Worm (Caenorhabditis elegans) whole organism, L3 larva: ENCODE data around the gene F38A1.13.
A peak's percentile ranks its signal among the peaks of the same experiment; 100 is the strongest.

Source experiments
- R02D3.7 ChIP-seq: fragments of 150-350 bp; optimal IDR thresholded peaks from 2 replicates; lab custom pipeline; 2014; ENCODE audit warnings: missing biosample characterization, missing genetic modification characterization
- ZK546.5 ChIP-seq: sonication (generic microtip); optimal IDR thresholded peaks from 2 replicates; lab custom pipeline; 2017; ENCODE audit warnings: missing biosample characterization, missing genetic modification characterization
- aly-2 ChIP-seq: fragments of 150-350 bp; optimal IDR thresholded peaks from 2 replicates; lab custom pipeline; 2014; ENCODE audit warnings: missing biosample characterization, missing genetic modification characterization
- ama-1 ChIP-seq: fragments of 150-350 bp; optimal IDR thresholded peaks from 2 replicates; lab custom pipeline; 2018
- ceh-16 ChIP-seq: sonication (generic microtip); optimal IDR thresholded peaks from 2 replicates; lab custom pipeline; 2017; ENCODE audit warnings: missing biosample characterization, missing genetic modification characterization
- ceh-28 ChIP-seq: fragments of 150-350 bp; optimal IDR thresholded peaks from 2 replicates; lab custom pipeline; 2014; ENCODE audit warnings: missing biosample characterization, missing genetic modification reagents, missing genetic modification characterization
- ceh-82 ChIP-seq: fragments of 150-350 bp; optimal IDR thresholded peaks from 2 replicates; lab custom pipeline; 2014; ENCODE audit warnings: missing biosample characterization, missing genetic modification characterization
- ceh-9 ChIP-seq: sonication (generic microtip); optimal IDR thresholded peaks from 2 replicates; lab custom pipeline; 2018; ENCODE audit warnings: missing biosample characterization, missing genetic modification characterization
- daf-12 ChIP-seq: fragments of 150-350 bp; optimal IDR thresholded peaks from 2 replicates; lab custom pipeline; 2014; ENCODE audit warnings: missing biosample characterization, missing genetic modification reagents, missing genetic modification characterization
- egl-27 ChIP-seq: sonication (generic microtip); optimal IDR thresholded peaks from 4 replicates; lab custom pipeline; 2017; ENCODE audit warnings: missing biosample characterization, missing genetic modification reagents, missing genetic modification characterization
- egl-5 ChIP-seq: fragments of 150-350 bp; optimal IDR thresholded peaks from 2 replicates; lab custom pipeline; 2017; ENCODE audit warnings: missing biosample characterization, missing genetic modification reagents, missing genetic modification characterization, inconsistent platforms
- elt-2 ChIP-seq: sonication (generic microtip); optimal IDR thresholded peaks from 2 replicates; lab custom pipeline; 2016; ENCODE audit warnings: missing genetic modification reagents, mild to moderate bottlenecking, missing genetic modification characterization, missing compliant biosample characterization
- elt-3 ChIP-seq, 3 experiments: fragments of 150-350 bp in 1 of 3; sonication (generic microtip) in 2 of 3; optimal IDR thresholded peaks; 2 replicates in 2 of 3; 4 replicates in 1 of 3; lab custom pipeline; 2014 to 2017; ENCODE audit warnings: missing biosample characterization in 3 of 3, missing genetic modification characterization in 3 of 3
- eor-1 ChIP-seq, 2 experiments: fragments of 150-350 bp; optimal IDR thresholded peaks; 2 replicates each; lab custom pipeline; 2014 to 2018; ENCODE audit warnings: missing biosample characterization in 2 of 2, missing genetic modification characterization in 2 of 2
- fkh-2 ChIP-seq: fragments of 150-350 bp; optimal IDR thresholded peaks from 2 replicates; lab custom pipeline; 2014; ENCODE audit warnings: missing biosample characterization, missing genetic modification reagents, missing genetic modification characterization
- hmg-11 ChIP-seq: sonication (generic microtip); optimal IDR thresholded peaks from 2 replicates; lab custom pipeline; 2016; ENCODE audit warnings: missing genetic modification characterization, missing compliant biosample characterization
- jun-1 ChIP-seq: fragments of 150-350 bp; optimal IDR thresholded peaks from 2 replicates; lab custom pipeline; 2014; ENCODE audit warnings: missing biosample characterization, missing genetic modification reagents, missing genetic modification characterization
- lin-15B ChIP-seq: fragments of 150-350 bp; optimal IDR thresholded peaks from 2 replicates; lab custom pipeline; 2014; ENCODE audit warnings: missing biosample characterization, missing genetic modification characterization
- lin-39 ChIP-seq: fragments of 150-350 bp; optimal IDR thresholded peaks from 2 replicates; lab custom pipeline; 2018; ENCODE audit warnings: missing biosample characterization, missing genetic modification reagents, missing genetic modification characterization
- lsy-12 ChIP-seq: sonication (generic microtip); optimal IDR thresholded peaks from 2 replicates; lab custom pipeline; 2016; ENCODE audit warnings: mild to moderate bottlenecking, missing genetic modification characterization, missing compliant biosample characterization
- mdl-1 ChIP-seq: fragments of 150-350 bp; optimal IDR thresholded peaks from 2 replicates; lab custom pipeline; 2014; ENCODE audit warnings: missing biosample characterization, missing genetic modification characterization
- nhr-11 ChIP-seq: fragments of 150-350 bp; optimal IDR thresholded peaks from 2 replicates; lab custom pipeline; 2014; ENCODE audit warnings: missing biosample characterization, missing genetic modification characterization
- nhr-23 ChIP-seq: fragments of 150-350 bp; optimal IDR thresholded peaks from 2 replicates; lab custom pipeline; 2014; ENCODE audit warnings: missing biosample characterization, missing genetic modification reagents, missing genetic modification characterization
- nhr-237 ChIP-seq: fragments of 150-350 bp; optimal IDR thresholded peaks from 2 replicates; lab custom pipeline; 2014; ENCODE audit warnings: missing biosample characterization, missing genetic modification characterization
- nhr-25 ChIP-seq: sonication (generic microtip); optimal IDR thresholded peaks from 2 replicates; lab custom pipeline; 2017; ENCODE audit warnings: missing biosample characterization, missing genetic modification characterization
- nhr-28 ChIP-seq: fragments of 150-350 bp; optimal IDR thresholded peaks from 2 replicates; lab custom pipeline; 2014; ENCODE audit warnings: missing biosample characterization, missing genetic modification characterization
- nhr-43 ChIP-seq: sonication (generic microtip); optimal IDR thresholded peaks from 2 replicates; lab custom pipeline; 2016; ENCODE audit warnings: mild to moderate bottlenecking, missing genetic modification characterization, missing compliant biosample characterization; ENCODE audit not compliant: poor library complexity, severe bottlenecking
- nhr-76 ChIP-seq: fragments of 150-350 bp; sonication (generic microtip); optimal IDR thresholded peaks from 5 replicates; lab custom pipeline; 2014; ENCODE audit warnings: missing biosample characterization, missing genetic modification characterization
- nhr-77 ChIP-seq: fragments of 150-350 bp; optimal IDR thresholded peaks from 2 replicates; lab custom pipeline; 2014; ENCODE audit warnings: missing biosample characterization, missing genetic modification characterization
- pha-4 ChIP-seq: fragments of 150-350 bp; optimal IDR thresholded peaks from 2 replicates; lab custom pipeline; 2014; ENCODE audit warnings: missing biosample characterization, missing genetic modification reagents, missing genetic modification characterization
- pqm-1 ChIP-seq: fragments of 150-350 bp; optimal IDR thresholded peaks from 2 replicates; lab custom pipeline; 2017; ENCODE audit warnings: missing biosample characterization, missing genetic modification characterization, inconsistent platforms
- sea-2 ChIP-seq: fragments of 150-350 bp; sonication (generic microtip); optimal IDR thresholded peaks from 4 replicates; lab custom pipeline; 2014; ENCODE audit warnings: missing biosample characterization, missing genetic modification reagents, missing genetic modification characterization
- skn-1 ChIP-seq: fragments of 150-350 bp; optimal IDR thresholded peaks from 2 replicates; lab custom pipeline; 2014; ENCODE audit warnings: missing biosample characterization, missing genetic modification characterization
- snpc-4 ChIP-seq: fragments of 150-350 bp; optimal IDR thresholded peaks from 2 replicates; lab custom pipeline; 2014; ENCODE audit warnings: missing biosample characterization, missing genetic modification characterization
- tbx-2 ChIP-seq: sonication (generic microtip); optimal IDR thresholded peaks from 2 replicates; lab custom pipeline; 2016; ENCODE audit warnings: mild to moderate bottlenecking, missing genetic modification characterization, missing compliant biosample characterization
- unc-62 ChIP-seq: fragments of 150-350 bp; sonication (generic microtip); optimal IDR thresholded peaks from 4 replicates; lab custom pipeline; 2014; ENCODE audit warnings: missing biosample characterization, missing genetic modification reagents, missing genetic modification characterization
- zag-1 ChIP-seq: fragments of 150-350 bp; optimal IDR thresholded peaks from 2 replicates; lab custom pipeline; 2014; ENCODE audit warnings: missing biosample characterization, missing genetic modification characterization
- ztf-11 ChIP-seq: fragments of 150-350 bp; optimal IDR thresholded peaks from 2 replicates; lab custom pipeline; 2014; ENCODE audit warnings: missing biosample characterization, missing genetic modification characterization
- ztf-4 ChIP-seq: fragments of 150-350 bp; optimal IDR thresholded peaks from 2 replicates; lab custom pipeline; 2014; ENCODE audit warnings: missing biosample characterization, missing genetic modification characterization

Gene F38A1.13

ce11 chrIV:1228675-1229130 lies 36.3 kb upstream of the F38A1.13 start, which contains the start of gene W09G12.7:
Gene W09G12.7 (plus strand): TSS chrIV:1229080.
- TF ChIP-seq pqm-1 (tag; lab: Kevin White, UChicago) (peak; percentile 54), nhr-43 (tag; lab: Kevin White, UChicago) (no peak), nhr-25 (tag; lab: Kevin White, UChicago) (no peak), pha-4 (tag; lab: Kevin White, UChicago) (peak; percentile 18), jun-1 (tag; lab: Kevin White, UChicago) (peak; percentile 27), mdl-1 (tag; lab: Kevin White, UChicago) (no peak), eor-1 (tag; optimal IDR thresholded peaks at IDR 0.05; lab: Kevin White, UChicago) (no peak), ceh-28 (tag; lab: Kevin White, UChicago) (no peak), lin-39 (no peak), fkh-2 (tag; lab: Kevin White, UChicago) (no peak), nhr-11 (no peak), R02D3.7 (tag; lab: Kevin White, UChicago) (no peak), lin-15B (tag; lab: Kevin White, UChicago) (no peak), nhr-237 (tag; lab: Kevin White, UChicago) (no peak), nhr-77 (tag; lab: Kevin White, UChicago) (no peak), ceh-82 (tag; lab: Kevin White, UChicago) (no peak), egl-5 (tag; lab: Kevin White, UChicago) (no peak), egl-27 (no peak), ztf-11 (tag; lab: Kevin White, UChicago) (no peak), zag-1 (tag; lab: Kevin White, UChicago) (no peak), snpc-4 (tag; lab: Kevin White, UChicago) (no peak), sea-2 (GFP tag; lab: Kevin White, UChicago) (no peak), lsy-12 (tag; lab: Kevin White, UChicago) (no peak), nhr-76 (tag; lab: Kevin White, UChicago) (no peak), elt-2 (peak; percentile 91), daf-12 (tag; lab: Kevin White, UChicago) (no peak), ceh-16 (tag; lab: Kevin White, UChicago) (no peak)

- TF ChIP-seq aly-2 (no peak), nhr-23 (tag; lab: Kevin White, UChicago) (no peak), jun-1 (tag; lab: Kevin White, UChicago) (no peak), ceh-82 (tag; lab: Kevin White, UChicago) (no peak), ztf-11 (tag; lab: Kevin White, UChicago) (no peak), ceh-9 (no peak), ama-1 (lab: Kevin White, UChicago) (no peak), elt-3 (tag; optimal IDR thresholded peaks at IDR 0.05; lab: Kevin White, UChicago) (no peak), fkh-2 (tag; lab: Kevin White, UChicago) (no peak), egl-27 (no peak), nhr-237 (tag; lab: Kevin White, UChicago) (no peak), ZK546.5 (no peak), nhr-11 (no peak), nhr-28 (tag; lab: Kevin White, UChicago) (no peak), R02D3.7 (tag; lab: Kevin White, UChicago) (no peak), egl-5 (tag; lab: Kevin White, UChicago) (no peak), hmg-11 (tag; lab: Kevin White, UChicago) (no peak)
Observed at ce11 chrIV:1231589-1231988, 33.4 kb upstream of the F38A1.13 start, which contains the start of gene W09G12.6. Gene W09G12.6 (plus strand): TSS chrIV:1231889.

DNA sequence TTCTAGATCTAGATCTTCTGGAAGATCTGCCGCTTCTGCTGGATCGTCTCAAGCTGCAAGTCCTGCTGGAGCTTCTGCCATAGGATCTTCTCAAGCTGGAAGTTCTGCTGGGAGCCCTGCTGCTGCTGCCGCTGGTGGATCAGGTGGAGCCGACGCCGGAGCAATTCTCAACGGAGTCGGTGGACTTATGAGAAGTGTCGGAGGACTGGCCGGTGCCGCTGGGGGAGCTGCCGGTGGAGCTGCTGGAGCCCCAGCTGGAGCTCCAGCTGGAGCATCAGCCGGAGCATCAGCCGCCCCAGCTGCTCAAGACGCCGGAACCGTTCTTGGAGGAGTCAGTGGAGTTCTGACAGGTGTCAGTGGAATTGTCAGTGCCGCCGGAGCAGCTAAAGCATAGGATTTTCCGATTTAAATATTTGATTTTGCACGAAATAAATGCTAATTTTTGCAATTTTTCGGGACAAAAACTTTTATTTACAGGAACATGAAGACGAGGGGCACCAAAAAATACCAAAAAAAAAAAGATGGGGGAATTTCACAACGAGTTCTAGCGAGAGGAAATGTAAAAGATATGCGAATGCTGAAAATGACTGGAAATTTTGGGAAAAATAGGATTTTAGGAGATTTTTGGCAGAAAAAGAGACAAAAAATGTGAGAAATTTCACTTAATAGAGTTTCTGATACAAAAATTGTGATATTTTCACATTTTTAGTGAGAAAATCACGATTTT lies 32.4 kb upstream of the F38A1.13 start:
- TF ChIP-seq ceh-9 = no peak
- no peak for TF ChIP-seq fkh-2 (tag; lab: Kevin White, UChicago)
- no peak for TF ChIP-seq mdl-1 (tag; lab: Kevin White, UChicago)
- no peak for TF ChIP-seq unc-62 (GFP tag; lab: Kevin White, UChicago)
- TF ChIP-seq lin-15B (tag; lab: Kevin White, UChicago) = no peak
- no peak for TF ChIP-seq lsy-12 (tag; lab: Kevin White, UChicago)
- no peak for TF ChIP-seq tbx-2 (tag; lab: Kevin White, UChicago)
- no peak for TF ChIP-seq ZK546.5
- no peak for TF ChIP-seq pha-4 (tag; lab: Kevin White, UChicago)
- no peak for TF ChIP-seq ztf-4 (tag; lab: Kevin White, UChicago)
- no peak for TF ChIP-seq egl-27
- no peak for TF ChIP-seq skn-1
- no peak for TF ChIP-seq R02D3.7 (tag; lab: Kevin White, UChicago)
- TF ChIP-seq aly-2 = no peak
